Fruit fly (Drosophila melanogaster) whole organism, embryonic: ENCODE measurements around the gene Pph13.

ENCODE experiments used
- CG10209 ChIP-seq: fragments of 200-800 bp; sonication (Bioruptor generic); optimal IDR thresholded peaks from 3 replicates; lab custom pipeline; 2017; ENCODE audit warnings: missing biosample characterization, mild to moderate bottlenecking, missing genetic modification characterization, missing genetic modification reagents
- CG12155 ChIP-seq: fragments of 200-800 bp; sonication (Bioruptor generic); optimal IDR thresholded peaks from 3 replicates; lab custom pipeline; 2016; ENCODE audit warnings: missing biosample characterization, missing genetic modification characterization
- CG12744 ChIP-seq: fragments of 200-800 bp; sonication (Bioruptor generic); optimal IDR thresholded peaks from 2 replicates; lab custom pipeline; 2016; ENCODE audit warnings: missing biosample characterization, missing genetic modification characterization
- CG13424 ChIP-seq: fragments of 200-800 bp; sonication (Bioruptor generic); optimal IDR thresholded peaks from 2 replicates; lab custom pipeline; 2019; ENCODE audit warnings: missing biosample characterization, mild to moderate bottlenecking, missing genetic modification characterization, moderate library complexity
- CG13894 ChIP-seq: fragments of 200-800 bp; sonication (Bioruptor generic); optimal IDR thresholded peaks from 3 replicates; lab custom pipeline; 2018; ENCODE audit warnings: missing biosample characterization, mild to moderate bottlenecking, missing genetic modification characterization, moderate library complexity
- CG14014 ChIP-seq: fragments of 200-800 bp; sonication (Bioruptor generic); IDR thresholded peaks from 2 replicates; pipeline ENCODE4 v1.3.6; 2022; ENCODE audit warnings: missing biosample characterization, missing genetic modification characterization
- CG16779 ChIP-seq: fragments of 200-800 bp; sonication (Bioruptor generic); IDR thresholded peaks from 2 replicates; pipeline ENCODE4 v1.3.6; 2022; ENCODE audit warnings: missing biosample characterization, missing genetic modification characterization
- CG18619 ChIP-seq: fragments of 200-800 bp; sonication (Bioruptor generic); optimal IDR thresholded peaks from 3 replicates; lab custom pipeline; 2017; ENCODE audit warnings: missing biosample characterization, mild to moderate bottlenecking, missing genetic modification characterization
- CG2199 ChIP-seq: fragments of 200-800 bp; sonication (Bioruptor generic); IDR thresholded peaks from 3 replicates; pipeline ENCODE4 v1.3.6; 2022; ENCODE audit warnings: missing biosample characterization, missing genetic modification characterization
- CG33213 ChIP-seq: fragments of 200-800 bp; sonication (Bioruptor generic); optimal IDR thresholded peaks from 3 replicates; lab custom pipeline; 2016; ENCODE audit warnings: missing biosample characterization, missing genetic modification characterization
- CG34422 ChIP-seq: fragments of 200-800 bp; sonication (Bioruptor generic); IDR thresholded peaks from 3 replicates; pipeline ENCODE4 v1.3.6; 2022; ENCODE audit warnings: missing biosample characterization, missing genetic modification characterization
- CG42726 ChIP-seq: fragments of 200-800 bp; sonication (Bioruptor generic); IDR thresholded peaks from 2 replicates; pipeline ENCODE4 v1.3.6; 2022; ENCODE audit warnings: missing biosample characterization, missing genetic modification characterization; ENCODE audit not compliant: partially characterized antibody
- CG4707 ChIP-seq: fragments of 200-800 bp; sonication (Bioruptor generic); optimal IDR thresholded peaks from 2 replicates; lab custom pipeline; 2018; ENCODE audit warnings: missing biosample characterization, mild to moderate bottlenecking, missing genetic modification characterization, moderate library complexity
- CG6272 ChIP-seq: fragments of 200-800 bp; sonication (Bioruptor generic); IDR thresholded peaks from 2 replicates; pipeline ENCODE4 v1.3.6; 2022; ENCODE audit warnings: missing biosample characterization, missing genetic modification characterization
- CG6791 ChIP-seq: fragments of 200-800 bp; sonication (Bioruptor generic); IDR thresholded peaks from 3 replicates; pipeline ENCODE4 v1.3.6; 2022; ENCODE audit warnings: missing biosample characterization, missing genetic modification characterization; ENCODE audit not compliant: partially characterized antibody
- CG8089 ChIP-seq: fragments of 200-800 bp; sonication (Bioruptor generic); optimal IDR thresholded peaks from 3 replicates; lab custom pipeline; 2016; ENCODE audit warnings: missing biosample characterization, missing genetic modification characterization
- CG8359 ChIP-seq: fragments of 200-800 bp; sonication (Bioruptor generic); optimal IDR thresholded peaks from 2 replicates; lab custom pipeline; 2017; ENCODE audit warnings: missing biosample characterization, mild to moderate bottlenecking, missing genetic modification characterization, borderline replicate concordance
- Hr39 ChIP-seq: fragments of >200 bp; optimal IDR thresholded peaks from 2 replicates; lab custom pipeline; 2017
- Nf-YC ChIP-seq: fragments of 200-800 bp; optimal IDR thresholded peaks from 3 replicates; lab custom pipeline; 2019; ENCODE audit warnings: missing biosample characterization, mild to moderate bottlenecking, missing genetic modification characterization, moderate library complexity
- Oaz ChIP-seq: fragments of 200-800 bp; sonication (Bioruptor generic); IDR thresholded peaks from 2 replicates; pipeline ENCODE4 v1.3.6; 2022; ENCODE audit warnings: missing biosample characterization, missing genetic modification characterization
- ab ChIP-seq: fragments of 200-800 bp; sonication (Bioruptor generic); optimal IDR thresholded peaks from 2 replicates; lab custom pipeline; 2016; ENCODE audit warnings: missing biosample characterization, missing genetic modification characterization
- ara ChIP-seq: fragments of 200-800 bp; sonication (Bioruptor generic); IDR thresholded peaks from 2 replicates; pipeline ENCODE4 v1.3.6; 2022; ENCODE audit warnings: missing biosample characterization, missing genetic modification characterization
- az2 ChIP-seq: fragments of 200-800 bp; sonication (Bioruptor generic); optimal IDR thresholded peaks from 3 replicates; lab custom pipeline; 2016; ENCODE audit warnings: missing biosample characterization, missing genetic modification characterization
- bab2 ChIP-seq: fragments of 200-800 bp; sonication (Bioruptor generic); optimal IDR thresholded peaks from 2 replicates; lab custom pipeline; 2016; ENCODE audit warnings: missing biosample characterization, missing genetic modification characterization
- cad ChIP-seq: fragments of >200 bp; optimal IDR thresholded peaks from 2 replicates; lab custom pipeline; 2017; ENCODE audit warnings: missing biosample characterization, missing genetic modification characterization
- chm ChIP-seq: fragments of 200-800 bp; sonication (Bioruptor generic); IDR thresholded peaks from 2 replicates; pipeline ENCODE4 v1.3.6; 2022; ENCODE audit warnings: missing biosample characterization, missing genetic modification characterization
- ci ChIP-seq: fragments of 200-800 bp; sonication (Bioruptor generic); IDR thresholded peaks from 3 replicates; pipeline ENCODE4 v1.3.6; 2022; ENCODE audit warnings: missing biosample characterization, missing genetic modification characterization
- eyg ChIP-seq: fragments of 200-800 bp; sonication (Bioruptor generic); optimal IDR thresholded peaks from 3 replicates; lab custom pipeline; 2016; ENCODE audit warnings: missing biosample characterization, missing genetic modification characterization
- fu2 ChIP-seq: fragments of 200-800 bp; sonication (Bioruptor generic); optimal IDR thresholded peaks from 2 replicates; lab custom pipeline; 2016; ENCODE audit warnings: missing biosample characterization, missing genetic modification characterization
- hbn ChIP-seq: fragments of 200-800 bp; sonication (Bioruptor generic); IDR thresholded peaks from 2 replicates; pipeline ENCODE4 v1.3.6; 2022; ENCODE audit warnings: missing biosample characterization, missing genetic modification characterization; ENCODE audit not compliant: partially characterized antibody
- her ChIP-seq: fragments of 200-800 bp; sonication (Bioruptor generic); optimal IDR thresholded peaks from 2 replicates; lab custom pipeline; 2016; ENCODE audit warnings: missing biosample characterization, missing genetic modification characterization
- nerfin-2 ChIP-seq: fragments of 200-800 bp; sonication (Bioruptor generic); IDR thresholded peaks from 2 replicates; pipeline ENCODE4 v1.3.6; 2022; ENCODE audit warnings: missing biosample characterization, missing genetic modification characterization; ENCODE audit not compliant: partially characterized antibody
- nmo ChIP-seq: fragments of 200-800 bp; sonication (Bioruptor generic); optimal IDR thresholded peaks from 2 replicates; lab custom pipeline; 2018; ENCODE audit warnings: missing biosample characterization, mild to moderate bottlenecking, missing genetic modification characterization, moderate library complexity
- onecut ChIP-seq: fragments of 200-800 bp; sonication (Bioruptor generic); IDR thresholded peaks from 2 replicates; pipeline ENCODE4 v1.3.6; 2022; ENCODE audit warnings: missing biosample characterization, missing genetic modification characterization
- p53 ChIP-seq: fragments of 200-800 bp; sonication (Bioruptor generic); optimal IDR thresholded peaks from 2 replicates; lab custom pipeline; 2016; ENCODE audit warnings: missing biosample characterization, missing genetic modification characterization
- pros ChIP-seq: fragments of 200-800 bp; sonication (Bioruptor generic); optimal IDR thresholded peaks from 3 replicates; lab custom pipeline; 2019; ENCODE audit warnings: missing biosample characterization, mild to moderate bottlenecking, missing genetic modification characterization, moderate library complexity
- pzg ChIP-seq: fragments of 200-800 bp; sonication (Bioruptor generic); optimal IDR thresholded peaks from 3 replicates; lab custom pipeline; 2018; ENCODE audit warnings: missing biosample characterization, mild to moderate bottlenecking, missing genetic modification characterization, moderate library complexity
- schlank ChIP-seq: fragments of 200-800 bp; sonication (Bioruptor generic); optimal IDR thresholded peaks from 2 replicates; lab custom pipeline; 2018; ENCODE audit warnings: missing biosample characterization, mild to moderate bottlenecking, missing genetic modification characterization
- vfl ChIP-seq: fragments of 200-800 bp; sonication (Bioruptor generic); optimal IDR thresholded peaks from 2 replicates; lab custom pipeline; 2016; ENCODE audit warnings: missing biosample characterization, missing genetic modification characterization
- wdn ChIP-seq: fragments of 200-800 bp; sonication (Bioruptor generic); IDR thresholded peaks from 2 replicates; pipeline ENCODE4 v1.3.6; 2022; ENCODE audit warnings: missing biosample characterization, missing genetic modification characterization
- zfh1 ChIP-seq: fragments of 200-800 bp; sonication (Bioruptor generic); IDR thresholded peaks from 3 replicates; pipeline ENCODE4 v1.3.6; 2022; ENCODE audit warnings: missing biosample characterization, missing genetic modification characterization
- zfh2 ChIP-seq: fragments of 200-800 bp; sonication (Bioruptor generic); optimal IDR thresholded peaks from 2 replicates; lab custom pipeline; 2016; ENCODE audit warnings: missing biosample characterization, missing genetic modification characterization

Pph13 gene

dm6 chr2L:563769-564550, 13.3 kb upstream of the Pph13 start, which contains the start of the genes uncNacbeta and CG2794 (continued):
- TF ChIP-seq eyg (GFP tag; lab: Kevin White, UChicago) (no peak), wdn (GFP tag; lab: Robert Waterston, UW) (0 out of 2 replicates have a peak, but pooled peaks have one; percentile 18), CG14014 (no peak), CG12155 (no peak), CG4707 (GFP tag; lab: Kevin White, UChicago) (no peak), CG8089 (GFP tag; lab: Kevin White, UChicago) (no peak), zfh2 (GFP tag; lab: Kevin White, UChicago) (peak; percentile 26), Oaz (GFP tag; lab: Robert Waterston, UW) (no peak), CG2199 (GFP tag; lab: Robert Waterston, UW) (no peak), schlank (tag; lab: Kevin White, UChicago) (no peak), p53 (no peak), fu2 (GFP tag; lab: Kevin White, UChicago) (no peak), CG13424 (no peak), CG42726 (GFP tag; lab: Robert Waterston, UW) (no peak; the same call in 1 of the 2 replicates), CG6791 (peak; percentile 71; the same call in 2 of the 3 replicates), CG16779 (GFP tag; lab: Robert Waterston, UW) (no peak), nmo (GFP tag; lab: Kevin White, UChicago) (peak; percentile 26), hbn (GFP tag; lab: Robert Waterston, UW) (peak; percentile 56), nerfin-2 (GFP tag; lab: Robert Waterston, UW) (peak; percentile 73), bab2 (GFP tag; lab: Kevin White, UChicago) (no peak), cad (GFP tag; lab: Kevin White, UChicago) (no peak), CG13894 (tag; lab: Kevin White, UChicago) (no peak), zfh1 (GFP tag; lab: Robert Waterston, UW) (no peak), Nf-YC (tag; lab: Kevin White, UChicago) (peak; percentile 18), CG33213 (no peak), CG34422 (GFP tag; lab: Robert Waterston, UW) (peak; percentile 48; the same call in 1 of the 3 replicates), CG8359 (no peak), vfl (GFP tag; lab: Kevin White, UChicago) (no peak), CG10209 (GFP tag; lab: Kevin White, UChicago) (no peak), CG12744 (GFP tag; lab: Kevin White, UChicago) (no peak), ci (GFP tag; lab: Robert Waterston, UW) (0 out of 3 replicates have a peak, but pooled peaks have one; percentile 23), chm (no peak), ara (GFP tag; lab: Robert Waterston, UW) (no peak), her (GFP tag; lab: Kevin White, UChicago) (peak; percentile 12), Hr39 (lab: Kevin White, UChicago) (no peak), az2 (no peak), onecut (GFP tag; lab: Robert Waterston, UW) (no peak), pros (GFP tag; lab: Kevin White, UChicago) (no peak), CG6272 (GFP tag; lab: Robert Waterston, UW) (0 out of 2 replicates have a peak, but pooled peaks have one; percentile 22), pzg (GFP tag; lab: Kevin White, UChicago) (peak; percentile 82), ab (GFP tag; lab: Kevin White, UChicago) (no peak), CG18619 (GFP tag; lab: Kevin White, UChicago) (no peak)
